Fruit fly (Drosophila melanogaster) whole organism, embryonic: ENCODE measurements around the gene Mrtf.

Experiments
- Atf3 ChIP-seq: fragments of 200-800 bp; sonication (Bioruptor generic); optimal IDR thresholded peaks from 3 replicates; lab custom pipeline; 2016; ENCODE audit warnings: missing biosample characterization, missing genetic modification characterization
- B-H1 ChIP-seq: fragments of 200-800 bp; sonication (Bioruptor generic); IDR thresholded peaks from 3 replicates; pipeline ENCODE4 v1.3.6; 2022; ENCODE audit warnings: missing biosample characterization, missing genetic modification characterization
- Bgb ChIP-seq: fragments of 200-800 bp; sonication (Bioruptor generic); IDR thresholded peaks from 2 replicates; pipeline ENCODE4 v1.3.6; 2022; ENCODE audit warnings: missing biosample characterization, missing genetic modification characterization; ENCODE audit not compliant: partially characterized antibody
- CG13424 ChIP-seq: fragments of 200-800 bp; sonication (Bioruptor generic); optimal IDR thresholded peaks from 2 replicates; lab custom pipeline; 2019; ENCODE audit warnings: missing biosample characterization, mild to moderate bottlenecking, missing genetic modification characterization, moderate library complexity
- CG13775 ChIP-seq: fragments of 200-800 bp; sonication (Bioruptor generic); optimal IDR thresholded peaks from 3 replicates; lab custom pipeline; 2017; ENCODE audit warnings: missing biosample characterization, mild to moderate bottlenecking, missing genetic modification characterization
- CG15073 ChIP-seq: fragments of 200-800 bp; sonication (Bioruptor generic); optimal IDR thresholded peaks from 2 replicates; lab custom pipeline; 2016; ENCODE audit warnings: missing biosample characterization, missing genetic modification characterization
- CG15269 ChIP-seq: fragments of 200-800 bp; sonication (Bioruptor generic); optimal IDR thresholded peaks from 2 replicates; lab custom pipeline; 2018; ENCODE audit warnings: missing biosample characterization, mild to moderate bottlenecking, missing genetic modification characterization, moderate library complexity
- CG1832 ChIP-seq: fragments of 200-800 bp; sonication (Bioruptor generic); optimal IDR thresholded peaks from 2 replicates; lab custom pipeline; 2017; ENCODE audit warnings: missing biosample characterization, mild to moderate bottlenecking, missing genetic modification characterization, inconsistent platforms
- CG18619 ChIP-seq: fragments of 200-800 bp; sonication (Bioruptor generic); optimal IDR thresholded peaks from 3 replicates; lab custom pipeline; 2017; ENCODE audit warnings: missing biosample characterization, mild to moderate bottlenecking, missing genetic modification characterization
- CG18764 ChIP-seq: fragments of 200-800 bp; sonication (Bioruptor generic); optimal IDR thresholded peaks from 3 replicates; lab custom pipeline; 2016; ENCODE audit warnings: missing biosample characterization, missing genetic modification characterization
- CG32772 ChIP-seq: fragments of 200-800 bp; sonication (Bioruptor generic); IDR thresholded peaks from 2 replicates; pipeline ENCODE4 v1.3.6; 2022; ENCODE audit warnings: missing biosample characterization, missing genetic modification characterization
- CG3281 ChIP-seq: fragments of 200-800 bp; sonication (Bioruptor generic); optimal IDR thresholded peaks from 3 replicates; lab custom pipeline; 2017; ENCODE audit warnings: missing biosample characterization, mild to moderate bottlenecking, missing genetic modification characterization
- CG34376 ChIP-seq: fragments of 200-800 bp; sonication (Bioruptor generic); optimal IDR thresholded peaks from 2 replicates; lab custom pipeline; 2018; ENCODE audit warnings: missing biosample characterization, mild to moderate bottlenecking, missing genetic modification characterization
- CG4404 ChIP-seq: fragments of 200-800 bp; sonication (Bioruptor generic); IDR thresholded peaks from 2 replicates; pipeline ENCODE4 v1.3.6; 2022; ENCODE audit warnings: missing biosample characterization, missing genetic modification characterization
- CG4424 ChIP-seq: fragments of 200-800 bp; sonication (Bioruptor generic); optimal IDR thresholded peaks from 3 replicates; lab custom pipeline; 2016; ENCODE audit warnings: missing biosample characterization, missing genetic modification characterization
- CG6683 ChIP-seq: fragments of 200-800 bp; sonication (Bioruptor generic); optimal IDR thresholded peaks from 2 replicates; lab custom pipeline; 2017; ENCODE audit warnings: missing biosample characterization, mild to moderate bottlenecking, missing genetic modification characterization, missing genetic modification reagents
- CG6854 ChIP-seq: fragments of 200-800 bp; sonication (Bioruptor generic); optimal IDR thresholded peaks from 3 replicates; lab custom pipeline; 2017; ENCODE audit warnings: missing biosample characterization, mild to moderate bottlenecking, missing genetic modification characterization
- CG8281 ChIP-seq: fragments of 200-800 bp; sonication (Bioruptor generic); optimal IDR thresholded peaks from 2 replicates; lab custom pipeline; 2018; ENCODE audit warnings: missing biosample characterization, mild to moderate bottlenecking, missing genetic modification characterization, moderate library complexity
- CG8924 ChIP-seq: fragments of 200-800 bp; optimal IDR thresholded peaks from 3 replicates; lab custom pipeline; 2019; ENCODE audit warnings: missing biosample characterization, mild to moderate bottlenecking, missing genetic modification characterization, moderate library complexity
- CG9609 ChIP-seq: fragments of 200-800 bp; sonication (Bioruptor generic); optimal IDR thresholded peaks from 3 replicates; lab custom pipeline; 2016; ENCODE audit warnings: missing biosample characterization, missing genetic modification characterization
- Dp ChIP-seq: fragments of 200-800 bp; sonication (Bioruptor generic); optimal IDR thresholded peaks from 2 replicates; lab custom pipeline; 2018; ENCODE audit warnings: missing biosample characterization, mild to moderate bottlenecking, missing genetic modification characterization, moderate library complexity
- Eip74EF ChIP-seq, 2 experiments: fragments of 200-800 bp in 1 of 2; fragments of >200 bp in 1 of 2; sonication (Bioruptor generic) in 1 of 2; optimal IDR thresholded peaks; 2 replicates each; lab custom pipeline; 2017 to 2019; ENCODE audit warnings: missing biosample characterization in 2 of 2, missing genetic modification characterization in 2 of 2, mild to moderate bottlenecking in 1 of 2, moderate library complexity in 1 of 2
- Gug ChIP-seq: fragments of 200-800 bp; sonication (Bioruptor generic); IDR thresholded peaks from 4 replicates; pipeline ENCODE4 v1.3.6; 2022; ENCODE audit warnings: missing biosample characterization, missing genetic modification characterization
- HLHmδ ChIP-seq: fragments of 200-800 bp; sonication (Bioruptor generic); optimal IDR thresholded peaks from 2 replicates; lab custom pipeline; 2018; ENCODE audit warnings: missing biosample characterization, mild to moderate bottlenecking, missing genetic modification characterization, moderate library complexity
- Hmr ChIP-seq: fragments of 200-800 bp; sonication (Bioruptor generic); optimal IDR thresholded peaks from 3 replicates; lab custom pipeline; 2017; ENCODE audit warnings: mild to moderate bottlenecking, missing biosample characterization, missing genetic modification reagents, missing genetic modification characterization
- Lim3 ChIP-seq: fragments of 200-800 bp; sonication (Bioruptor generic); IDR thresholded peaks from 2 replicates; pipeline ENCODE4 v1.3.6; 2022; ENCODE audit warnings: missing biosample characterization, missing genetic modification characterization
- Nf-YA ChIP-seq: fragments of 200-800 bp; sonication (Bioruptor generic); IDR thresholded peaks from 2 replicates; pipeline ENCODE4 v1.3.6; 2022; ENCODE audit warnings: missing biosample characterization, missing genetic modification characterization
- Nf-YC ChIP-seq: fragments of 200-800 bp; optimal IDR thresholded peaks from 3 replicates; lab custom pipeline; 2019; ENCODE audit warnings: missing biosample characterization, mild to moderate bottlenecking, missing genetic modification characterization, moderate library complexity
- Oli ChIP-seq: fragments of 200-800 bp; sonication (Bioruptor generic); optimal IDR thresholded peaks from 2 replicates; lab custom pipeline; 2018; ENCODE audit warnings: missing biosample characterization, mild to moderate bottlenecking, missing genetic modification characterization, moderate library complexity
- Ravus ChIP-seq: fragments of 200-800 bp; sonication (Bioruptor generic); IDR thresholded peaks from 2 replicates; pipeline ENCODE4 v1.3.6; 2022; ENCODE audit warnings: missing biosample characterization, missing genetic modification characterization
- ap ChIP-seq: fragments of 200-800 bp; sonication (Bioruptor generic); IDR thresholded peaks from 2 replicates; pipeline ENCODE4 v1.3.6; 2022; ENCODE audit warnings: missing biosample characterization, missing genetic modification characterization
- az2 ChIP-seq: fragments of 200-800 bp; sonication (Bioruptor generic); optimal IDR thresholded peaks from 3 replicates; lab custom pipeline; 2016; ENCODE audit warnings: missing biosample characterization, missing genetic modification characterization
- bsh ChIP-seq, 2 experiments: fragments of 200-800 bp; sonication (Bioruptor generic); optimal IDR thresholded peaks; 2 replicates each; lab custom pipeline; 2017 to 2018; ENCODE audit warnings: mild to moderate bottlenecking in 2 of 2, missing biosample characterization in 2 of 2, missing genetic modification characterization in 2 of 2, moderate library complexity in 1 of 2
- cg ChIP-seq: fragments of 200-800 bp; sonication (Bioruptor generic); optimal IDR thresholded peaks from 3 replicates; lab custom pipeline; 2019; ENCODE audit warnings: missing biosample characterization, mild to moderate bottlenecking, missing genetic modification characterization, moderate library complexity
- chn ChIP-seq: fragments of 200-800 bp; sonication (Bioruptor generic); optimal IDR thresholded peaks from 2 replicates; lab custom pipeline; 2016; ENCODE audit warnings: missing biosample characterization, missing genetic modification characterization
- crol ChIP-seq: fragments of 200-800 bp; sonication (Bioruptor generic); IDR thresholded peaks from 2 replicates; pipeline ENCODE4 v1.3.6; 2022; ENCODE audit warnings: missing biosample characterization, missing genetic modification characterization
- dmrt99B ChIP-seq: fragments of 200-800 bp; sonication (Bioruptor generic); optimal IDR thresholded peaks from 2 replicates; lab custom pipeline; 2018; ENCODE audit warnings: missing biosample characterization, mild to moderate bottlenecking, missing genetic modification characterization, moderate library complexity
- dpn ChIP-seq, 2 experiments: fragments of 200-800 bp; sonication (Bioruptor generic); optimal IDR thresholded peaks; 3 replicates each; lab custom pipeline; 2016; ENCODE audit warnings: missing biosample characterization in 2 of 2, missing genetic modification characterization in 2 of 2
- ems ChIP-seq: fragments of 200-800 bp; sonication (Bioruptor generic); optimal IDR thresholded peaks from 3 replicates; lab custom pipeline; 2016; ENCODE audit warnings: missing biosample characterization, missing genetic modification characterization
- esg ChIP-seq: fragments of 200-800 bp; sonication (Bioruptor generic); conservative IDR thresholded peaks from 2 replicates; pipeline ENCODE4 v1.3.6; 2022; ENCODE audit warnings: missing biosample characterization, missing genetic modification characterization
- ewg ChIP-seq: fragments of 200-800 bp; sonication (Bioruptor generic); optimal IDR thresholded peaks from 3 replicates; lab custom pipeline; 2017; ENCODE audit warnings: mild to moderate bottlenecking, missing biosample characterization, missing genetic modification reagents, missing genetic modification characterization
- fd102C ChIP-seq: fragments of 200-800 bp; sonication (Bioruptor generic); optimal IDR thresholded peaks from 2 replicates; lab custom pipeline; 2018; ENCODE audit warnings: missing biosample characterization, mild to moderate bottlenecking, missing genetic modification characterization, moderate library complexity
- fd3F ChIP-seq: fragments of 200-800 bp; sonication (Bioruptor generic); optimal IDR thresholded peaks from 2 replicates; lab custom pipeline; 2018; ENCODE audit warnings: missing biosample characterization, mild to moderate bottlenecking, missing genetic modification characterization, moderate library complexity
- fu2 ChIP-seq: fragments of 200-800 bp; sonication (Bioruptor generic); optimal IDR thresholded peaks from 2 replicates; lab custom pipeline; 2016; ENCODE audit warnings: missing biosample characterization, missing genetic modification characterization
- gcm2 ChIP-seq: fragments of 200-800 bp; sonication (Bioruptor generic); optimal IDR thresholded peaks from 2 replicates; lab custom pipeline; 2016; ENCODE audit warnings: missing biosample characterization, missing genetic modification characterization
- hkb ChIP-seq, 2 experiments: fragments of 200-800 bp in 1 of 2; fragments of >200 bp in 1 of 2; sonication (Bioruptor generic) in 1 of 2; IDR thresholded peaks in 1 of 2; optimal IDR thresholded peaks in 1 of 2; 2 replicates each; pipeline versions ENCODE4 v1.3.6 to Lab custom; 2017 to 2022; ENCODE audit warnings: missing biosample characterization in 1 of 2, missing genetic modification characterization in 1 of 2
- inv ChIP-seq: fragments of 200-800 bp; sonication (Bioruptor generic); IDR thresholded peaks from 2 replicates; pipeline ENCODE4 v1.3.6; 2022; ENCODE audit warnings: missing biosample characterization, missing genetic modification characterization; ENCODE audit not compliant: partially characterized antibody
- ken ChIP-seq: fragments of 200-800 bp; sonication (Bioruptor generic); IDR thresholded peaks from 3 replicates; pipeline ENCODE4 v1.3.6; 2022; ENCODE audit warnings: missing biosample characterization, missing genetic modification characterization
- sisA ChIP-seq: fragments of 200-800 bp; sonication (Bioruptor generic); IDR thresholded peaks from 2 replicates; pipeline ENCODE4 v1.3.6; 2022; ENCODE audit warnings: missing biosample characterization, missing genetic modification characterization

The Mrtf gene

DNA sequence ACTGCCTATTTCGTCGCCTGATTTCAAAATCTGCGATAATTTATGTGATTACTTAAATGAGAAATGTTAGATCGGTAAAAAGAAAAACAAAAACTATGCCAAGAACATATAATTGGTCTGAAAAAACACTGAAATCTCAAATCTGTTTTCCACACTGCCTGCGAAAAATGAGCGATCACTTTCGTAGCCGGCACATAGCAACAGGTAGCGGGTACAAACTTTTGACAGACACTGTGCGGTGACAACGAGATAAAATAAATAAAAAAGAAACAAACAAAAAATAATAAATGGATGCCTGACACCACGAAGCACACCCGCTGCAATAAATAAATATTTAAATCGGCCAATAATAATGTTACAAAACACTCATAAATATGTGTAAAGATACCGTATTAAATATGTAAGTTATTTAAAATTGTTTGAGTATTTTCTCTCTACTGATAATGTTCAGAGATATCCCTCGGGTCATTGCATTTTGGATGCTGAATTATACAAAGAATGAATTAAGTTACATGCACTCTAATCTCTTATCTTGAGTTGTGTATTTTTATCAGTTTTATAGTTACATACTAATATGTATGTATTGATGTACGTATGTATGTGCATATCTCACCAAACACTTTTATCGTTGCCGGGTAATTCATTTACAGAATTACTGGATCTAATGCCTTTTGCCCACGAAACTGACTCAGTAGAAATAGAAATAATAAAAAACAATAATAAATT, 1.2 kb downstream of the Mrtf start (continued):
- TF ChIP-seq CG32772 (GFP tag; lab: Robert Waterston, UW) (peak; percentile 18; the same call in 1 of the 2 replicates), B-H1 (GFP tag; lab: Robert Waterston, UW) (no peak), CG18619 (GFP tag; lab: Kevin White, UChicago) (no peak), CG15269 (tag; lab: Kevin White, UChicago) (peak; percentile 16), cg (GFP tag; lab: Kevin White, UChicago) (no peak), CG1832 (GFP tag; lab: Kevin White, UChicago) (no peak), crol (GFP tag; lab: Robert Waterston, UW) (no peak), ap (GFP tag; lab: Robert Waterston, UW) (no peak), CG9609 (GFP tag; lab: Kevin White, UChicago) (no peak), fd3F (GFP tag; lab: Kevin White, UChicago) (no peak), Hmr (GFP tag; lab: Kevin White, UChicago) (no peak), fu2 (no peak), CG6854 (GFP tag; lab: Kevin White, UChicago) (no peak), Oli (no peak), chn (no peak), ewg (GFP tag; lab: Kevin White, UChicago) (no peak), CG13775 (GFP tag; lab: Kevin White, UChicago) (no peak), ems (GFP tag; lab: Kevin White, UChicago) (no peak), CG34376 (GFP tag; lab: Kevin White, UChicago) (no peak), Gug (GFP tag; lab: Robert Waterston, UW) (peak; percentile 62; the same call in 2 of the 4 replicates), dpn (GFP tag; optimal IDR thresholded peaks at IDR 0.05; lab: Kevin White, UChicago) (no peak), sisA (GFP tag; lab: Robert Waterston, UW) (0 out of 2 replicates have a peak, but pooled peaks have one; percentile 20), hkb (optimal IDR thresholded peaks at IDR 0.05; lab: Kevin White, UChicago) (no peak), hkb (GFP tag; IDR thresholded peaks at IDR 0.05; lab: Robert Waterston, UW) (0 out of 2 replicates have a peak, but pooled peaks have one; percentile 22), Eip74EF (GFP tag; optimal IDR thresholded peaks at IDR 0.05; lab: Kevin White, UChicago) (no peak), CG4404 (GFP tag; lab: Robert Waterston, UW) (no peak), CG8281 (no peak), CG18764 (GFP tag; lab: Kevin White, UChicago) (no peak), Bgb (GFP tag; lab: Robert Waterston, UW) (no peak), CG13424 (tag; lab: Kevin White, UChicago) (no peak), Lim3 (GFP tag; lab: Robert Waterston, UW) (no peak), CG4424 (GFP tag; lab: Kevin White, UChicago) (no peak), CG15073 (GFP tag; lab: Kevin White, UChicago) (no peak), HLHmδ (no peak), Dp (GFP tag; lab: Kevin White, UChicago) (no peak), dmrt99B (tag; lab: Kevin White, UChicago) (peak; percentile 30), CG8924 (tag; lab: Kevin White, UChicago) (no peak), ken (GFP tag; lab: Robert Waterston, UW) (no peak), inv (GFP tag; lab: Robert Waterston, UW) (no peak), Nf-YA (no peak), Ravus (GFP tag; lab: Robert Waterston, UW) (no peak), CG3281 (GFP tag; lab: Kevin White, UChicago) (no peak), fd102C (GFP tag; lab: Kevin White, UChicago) (no peak), Nf-YC (tag; lab: Kevin White, UChicago) (no peak), gcm2 (GFP tag; lab: Kevin White, UChicago) (no peak), CG6683 (GFP tag; lab: Kevin White, UChicago) (no peak), esg (GFP tag; lab: Robert Waterston, UW) (no peak), bsh (GFP tag; optimal IDR thresholded peaks at IDR 0.05; lab: Kevin White, UChicago) (no peak), Atf3 (GFP tag; lab: Kevin White, UChicago) (no peak), az2 (GFP tag; lab: Kevin White, UChicago) (peak; percentile 22)
